Worm (Caenorhabditis elegans): Measurements from ENCODE around the gene dpr-1.

dpr-1 gene

DNA sequence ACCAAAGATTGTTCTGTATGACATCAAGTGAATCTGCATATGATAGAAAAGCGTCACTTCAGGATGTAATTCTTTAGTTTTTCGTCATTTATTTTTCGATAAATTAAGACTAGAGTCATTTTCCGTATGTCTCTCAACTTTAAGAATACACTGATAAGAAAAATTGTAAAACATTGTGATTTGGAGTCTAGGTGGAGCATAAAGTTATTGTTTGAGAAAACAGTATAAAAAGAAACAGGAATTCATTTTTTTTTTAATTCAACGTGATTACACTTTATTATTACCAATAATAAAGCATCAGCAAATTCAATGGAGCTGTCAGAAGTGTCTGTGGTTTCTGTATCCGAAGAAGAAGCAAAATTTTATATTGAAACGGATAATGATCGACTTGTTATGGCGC, 7.0 kb upstream of the dpr-1 start, which contains the start of gene R10D12.6:
R10D12.6 (plus strand) TSS at position 301 of the 400 bp plus-strand sequence.
- TF ChIP-seq unc-39 (tag; optimal IDR thresholded peaks at IDR 0.05): no peak
- TF ChIP-seq ztf-11 (tag; optimal IDR thresholded peaks at IDR 0.05): no peak
- no peak for TF ChIP-seq ceh-43 (GFP tag; optimal IDR thresholded peaks at IDR 0.05)
- TF ChIP-seq unc-120 (tag; optimal IDR thresholded peaks at IDR 0.05; ENCODE audit: poor library complexity, severe bottlenecking): no peak

- no peak for TF ChIP-seq ceh-83 (GFP tag; optimal IDR thresholded peaks at IDR 0.05)
- TF ChIP-seq sptf-1 (tag; optimal IDR thresholded peaks at IDR 0.05): no peak
- no peak for TF ChIP-seq ham-2 (GFP tag; optimal IDR thresholded peaks at IDR 0.05)
- no peak for TF ChIP-seq snpc-4 (tag; optimal IDR thresholded peaks at IDR 0.05)
- no peak for TF ChIP-seq tbx-8 (GFP tag; optimal IDR thresholded peaks at IDR 0.05)
- no peak for TF ChIP-seq hlh-1 (tag; optimal IDR thresholded peaks at IDR 0.05)
- no peak for TF ChIP-seq nhr-28 (tag; optimal IDR thresholded peaks at IDR 0.05)
- TF ChIP-seq M03D4.4 (tag; optimal IDR thresholded peaks at IDR 0.05): no peak
- TF ChIP-seq zip-8 (tag; optimal IDR thresholded peaks at IDR 0.05): no peak
- no peak for TF ChIP-seq ztf-11 (tag; optimal IDR thresholded peaks at IDR 0.05)
- no peak for TF ChIP-seq lin-32 (GFP tag; optimal IDR thresholded peaks at IDR 0.05)
- no peak for TF ChIP-seq ceh-43 (GFP tag; optimal IDR thresholded peaks at IDR 0.05)
- TF ChIP-seq blmp-1 (tag; optimal IDR thresholded peaks at IDR 0.05): no peak
- no peak for TF ChIP-seq cnd-1 (tag; optimal IDR thresholded peaks at IDR 0.05)
- no peak for TF ChIP-seq mls-2 (tag; optimal IDR thresholded peaks at IDR 0.05)
- TF ChIP-seq lin-13 (tag; optimal IDR thresholded peaks at IDR 0.05): no peak
Measured at ce11 chrV:13946385-13947019, 4.5 kb upstream of the dpr-1 start, which contains the start of the genes srx-10 and clec-226. Gene srx-10 (minus strand): TSS chrV:13946485. Gene clec-226 (plus strand): TSS chrV:13946969.

ce11 chrV:13936850-13937249, 5.1 kb downstream of the dpr-1 start, which contains the start of gene srw-145:
Gene srw-145 (plus strand): TSS chrV:13937150.
- TF ChIP-seq mls-2 (tag; optimal IDR thresholded peaks at IDR 0.05) (no peak), unc-62 (GFP tag; optimal IDR thresholded peaks at IDR 0.05) (no peak), nhr-237 (tag; optimal IDR thresholded peaks at IDR 0.05) (no peak), sptf-1 (tag; optimal IDR thresholded peaks at IDR 0.05) (no peak), lin-32 (GFP tag; optimal IDR thresholded peaks at IDR 0.05) (no peak), elt-1 (tag; optimal IDR thresholded peaks at IDR 0.05; ENCODE audit: borderline replicate concordance, insufficient read depth) (no peak), mep-1 (tag; optimal IDR thresholded peaks at IDR 0.05) (no peak), unc-39 (tag; optimal IDR thresholded peaks at IDR 0.05) (no peak), unc-120 (tag; optimal IDR thresholded peaks at IDR 0.05; ENCODE audit: poor library complexity, severe bottlenecking) (no peak), blmp-1 (tag; optimal IDR thresholded peaks at IDR 0.05) (no peak), elt-3 (tag; optimal IDR thresholded peaks at IDR 0.05) (no peak), lin-13 (tag; optimal IDR thresholded peaks at IDR 0.05) (no peak), mab-5 (tag; optimal IDR thresholded peaks at IDR 0.05) (no peak), ceh-39 (tag; optimal IDR thresholded peaks at IDR 0.05) (no peak), sem-2 (GFP tag; optimal IDR thresholded peaks at IDR 0.05) (no peak)

- TF ChIP-seq nhr-76 (tag; optimal IDR thresholded peaks at IDR 0.05) (no peak), blmp-1 (tag; optimal IDR thresholded peaks at IDR 0.05) (no peak), ceh-39 (tag; optimal IDR thresholded peaks at IDR 0.05) (no peak), mep-1 (tag; optimal IDR thresholded peaks at IDR 0.05) (no peak), snpc-4 (tag; optimal IDR thresholded peaks at IDR 0.05) (no peak), cnd-1 (tag; optimal IDR thresholded peaks at IDR 0.05) (no peak), nhr-28 (tag; optimal IDR thresholded peaks at IDR 0.05) (no peak), zip-8 (tag; optimal IDR thresholded peaks at IDR 0.05) (no peak), ham-2 (GFP tag; optimal IDR thresholded peaks at IDR 0.05) (no peak), sem-2 (GFP tag; optimal IDR thresholded peaks at IDR 0.05) (no peak), sptf-1 (tag; optimal IDR thresholded peaks at IDR 0.05) (no peak), tbx-8 (GFP tag; optimal IDR thresholded peaks at IDR 0.05) (no peak), mab-5 (tag; optimal IDR thresholded peaks at IDR 0.05) (no peak), lin-13 (tag; optimal IDR thresholded peaks at IDR 0.05) (no peak), mls-2 (tag; optimal IDR thresholded peaks at IDR 0.05) (no peak), hlh-1 (tag; optimal IDR thresholded peaks at IDR 0.05) (no peak), nhr-12 (tag; optimal IDR thresholded peaks at IDR 0.05) (no peak), ces-1 (GFP tag; optimal IDR thresholded peaks at IDR 0.05) (no peak), ceh-43 (GFP tag; optimal IDR thresholded peaks at IDR 0.05) (no peak), bed-3 (GFP tag; optimal IDR thresholded peaks at IDR 0.05) (no peak)
Measured at ce11 chrV:13936052-13936451, 5.9 kb downstream of the dpr-1 start.

- TF ChIP-seq elt-3 (tag; optimal IDR thresholded peaks at IDR 0.05) (peak; percentile 31), unc-39 (tag; optimal IDR thresholded peaks at IDR 0.05) (no peak)
Measured at ce11 chrV:13935423-13935822, 6.6 kb downstream of the dpr-1 start.
